Worm (Caenorhabditis elegans) whole organism, L4 larva: ENCODE measurements around the gene pkc-3.

Experiments used
- F49E8.2 ChIP-seq: sonication (generic microtip); optimal IDR thresholded peaks from 2 replicates; lab custom pipeline; 2016; ENCODE audit warnings: missing compliant biosample characterization, mild to moderate bottlenecking, missing genetic modification characterization, borderline replicate concordance
- egl-27 ChIP-seq: sonication (generic microtip); optimal IDR thresholded peaks from 3 replicates; lab custom pipeline; 2017; ENCODE audit warnings: missing biosample characterization, missing genetic modification reagents, missing genetic modification characterization
- lin-13 ChIP-seq: fragments of 150-350 bp; optimal IDR thresholded peaks from 2 replicates; lab custom pipeline; 2014; ENCODE audit warnings: missing biosample characterization, missing genetic modification reagents, missing genetic modification characterization
- mxl-3 ChIP-seq: fragments of 200-800 bp; sonication (Bioruptor generic); optimal IDR thresholded peaks from 2 replicates; lab custom pipeline; 2018; ENCODE audit warnings: mild to moderate bottlenecking, missing genetic modification characterization, missing compliant biosample characterization

DNA sequence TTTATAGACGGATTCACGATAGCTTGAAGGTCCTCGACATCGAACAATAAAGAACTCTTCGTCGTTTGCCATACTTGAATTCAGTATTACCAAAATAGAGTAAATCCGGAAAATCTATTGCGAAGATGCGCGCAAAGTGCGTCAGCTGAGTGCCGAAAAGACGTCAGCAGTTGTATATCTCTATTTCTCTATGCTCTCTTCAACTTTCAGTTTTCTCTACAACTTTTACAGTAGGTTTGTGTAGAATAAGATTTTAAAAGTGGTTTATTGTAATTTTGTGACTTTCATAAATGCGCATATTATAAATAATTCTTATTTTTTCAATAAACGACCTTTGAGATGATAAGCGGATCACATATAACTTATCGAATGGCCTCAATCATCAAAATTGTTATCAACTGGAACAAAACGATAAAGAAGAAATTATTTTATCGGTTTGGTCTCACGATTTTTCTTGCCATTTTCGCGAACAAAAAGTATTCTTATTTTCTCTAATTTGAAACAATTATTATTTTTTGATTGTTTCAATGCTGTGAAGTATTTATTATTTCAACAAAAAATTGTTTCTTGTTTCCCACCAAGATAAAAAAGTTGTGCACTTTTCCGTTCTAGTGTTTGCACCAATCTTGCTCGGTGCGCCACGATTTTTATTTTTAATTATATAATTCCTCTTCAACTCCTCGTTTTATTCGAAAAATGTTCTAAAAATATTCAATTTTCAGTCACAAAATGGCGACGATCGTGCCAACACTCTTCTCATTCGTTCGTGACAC is 6.4 kb upstream of the pkc-3 start, which contains the start of the genes agt-2 and F09E5.3:
- TF ChIP-seq mxl-3 (GFP tag; lab: Kevin White, UChicago): peak; percentile 62
- peak; percentile 84 for TF ChIP-seq lin-13
- no peak for TF ChIP-seq egl-27
- no peak for TF ChIP-seq F49E8.2 (tag; lab: Kevin White, UChicago)
